Worm (Caenorhabditis elegans) whole organism, L2 larva: ENCODE results near the gene ncs-1.

Experiments used
- R02D3.7 ChIP-seq: fragments of 150-350 bp; optimal IDR thresholded peaks from 2 replicates; lab custom pipeline; 2014; ENCODE audit warnings: missing biosample characterization, missing genetic modification characterization
- ama-1 ChIP-seq: fragments of 150-350 bp; optimal IDR thresholded peaks from 2 replicates; lab custom pipeline; 2018; ENCODE audit warnings: inconsistent platforms
- blmp-1 ChIP-seq: sonication (generic microtip); optimal IDR thresholded peaks from 2 replicates; lab custom pipeline; 2017; ENCODE audit warnings: missing genetic modification characterization, mild to moderate bottlenecking, missing compliant biosample characterization, antibody characterized with exemption, moderate library complexity; ENCODE audit not compliant: insufficient read depth
- ceh-16 ChIP-seq: fragments of 150-350 bp; optimal IDR thresholded peaks from 2 replicates; lab custom pipeline; 2014; ENCODE audit warnings: missing biosample characterization, missing genetic modification characterization
- ceh-82 ChIP-seq: fragments of 150-350 bp; optimal IDR thresholded peaks from 2 replicates; lab custom pipeline; 2014; ENCODE audit warnings: missing biosample characterization, missing genetic modification characterization
- elt-1 ChIP-seq: fragments of 150-350 bp; optimal IDR thresholded peaks from 2 replicates; lab custom pipeline; 2014; ENCODE audit warnings: missing biosample characterization, missing genetic modification characterization
- lsy-2 ChIP-seq, 2 experiments: fragments of 150-350 bp in 1 of 2; sonication (generic microtip) in 1 of 2; optimal IDR thresholded peaks; 2 replicates each; lab custom pipeline; 2014 to 2017; ENCODE audit warnings: missing biosample characterization in 2 of 2, missing genetic modification characterization in 2 of 2
- nhr-129 ChIP-seq: fragments of 150-350 bp; optimal IDR thresholded peaks from 2 replicates; lab custom pipeline; 2014; ENCODE audit warnings: missing biosample characterization, missing genetic modification characterization
- nhr-77 ChIP-seq: fragments of 150-350 bp; optimal IDR thresholded peaks from 2 replicates; lab custom pipeline; 2014; ENCODE audit warnings: missing biosample characterization, missing genetic modification characterization
- skn-1 ChIP-seq: sonication (generic microtip); optimal IDR thresholded peaks from 2 replicates; lab custom pipeline; 2017; ENCODE audit warnings: missing biosample characterization, missing genetic modification characterization
- ztf-4 ChIP-seq: fragments of 150-350 bp; optimal IDR thresholded peaks from 2 replicates; lab custom pipeline; 2014; ENCODE audit warnings: missing biosample characterization, missing genetic modification characterization

ce11 chrX:952557-953083 lies 10.5 kb downstream of the ncs-1 start:
- peak in 1 of 2 experiments; percentile 23 for TF ChIP-seq lsy-2 (tag; optimal IDR thresholded peaks at IDR 0.05; lab: Kevin White, UChicago)
- TF ChIP-seq R02D3.7 (tag; lab: Kevin White, UChicago) = no peak
- TF ChIP-seq ceh-16 (tag; lab: Kevin White, UChicago) = no peak
- no peak for TF ChIP-seq nhr-129 (tag; lab: Kevin White, UChicago)
- TF ChIP-seq skn-1 (tag; lab: Kevin White, UChicago) = no peak
- TF ChIP-seq nhr-77 (tag; lab: Kevin White, UChicago) = no peak
- no peak for TF ChIP-seq ceh-82 (tag; lab: Kevin White, UChicago)
- no peak for TF ChIP-seq elt-1 (tag; lab: Kevin White, UChicago)
- TF ChIP-seq blmp-1 (tag; lab: Kevin White, UChicago) = no peak
- TF ChIP-seq ama-1 (lab: Kevin White, UChicago) = no peak
- no peak for TF ChIP-seq ztf-4
